Fruit fly (Drosophila melanogaster) whole organism, pupa: ENCODE results near the gene Sr-CI.

Experiments
- CG10348 ChIP-seq: fragments of 200-800 bp; sonication (Bioruptor generic); IDR thresholded peaks from 2 replicates; pipeline ENCODE4 v1.3.6; 2022; ENCODE audit warnings: missing biosample characterization, missing genetic modification characterization
- CG12605 ChIP-seq: fragments of 200-800 bp; sonication (Bioruptor generic); IDR thresholded peaks from 2 replicates; pipeline ENCODE4 v1.3.6; 2022; ENCODE audit warnings: missing biosample characterization, missing genetic modification characterization
- CG13204 ChIP-seq: fragments of 200-800 bp; sonication (Bioruptor generic); optimal IDR thresholded peaks from 2 replicates; lab custom pipeline; 2018; ENCODE audit warnings: missing biosample characterization, mild to moderate bottlenecking, missing genetic modification characterization, moderate library complexity
- CG15710 ChIP-seq: fragments of 200-800 bp; sonication (Bioruptor generic); optimal IDR thresholded peaks from 2 replicates; lab custom pipeline; 2018; ENCODE audit warnings: missing biosample characterization, mild to moderate bottlenecking, missing genetic modification characterization, moderate library complexity
- CG17806 ChIP-seq: fragments of 200-800 bp; sonication (Bioruptor generic); optimal IDR thresholded peaks from 2 replicates; lab custom pipeline; 2018; ENCODE audit warnings: missing biosample characterization, mild to moderate bottlenecking, missing genetic modification characterization, moderate library complexity
- CG32121 ChIP-seq: fragments of 200-800 bp; sonication (Bioruptor generic); IDR thresholded peaks from 2 replicates; pipeline ENCODE4 v1.3.6; 2022; ENCODE audit warnings: missing biosample characterization, missing genetic modification characterization
- CG34367 ChIP-seq: fragments of 200-800 bp; sonication (Bioruptor generic); optimal IDR thresholded peaks from 2 replicates; lab custom pipeline; 2018; ENCODE audit warnings: missing biosample characterization, mild to moderate bottlenecking, missing genetic modification characterization
- CG4496 ChIP-seq: fragments of 200-800 bp; sonication (Bioruptor generic); IDR thresholded peaks from 3 replicates; pipeline ENCODE4 v1.3.6; 2022; ENCODE audit warnings: missing biosample characterization, missing genetic modification characterization
- CG8301 ChIP-seq: fragments of 200-800 bp; sonication (Bioruptor generic); optimal IDR thresholded peaks from 2 replicates; lab custom pipeline; 2018; ENCODE audit warnings: missing biosample characterization, mild to moderate bottlenecking, missing genetic modification characterization
- EcR ChIP-seq: fragments of 200-800 bp; sonication (Bioruptor generic); optimal IDR thresholded peaks from 3 replicates; lab custom pipeline; 2019; ENCODE audit warnings: missing biosample characterization, missing genetic modification characterization, mild to moderate bottlenecking, moderate library complexity, missing genetic modification reagents
- Ets98B ChIP-seq: fragments of 200-800 bp; sonication (Bioruptor generic); IDR thresholded peaks from 2 replicates; pipeline ENCODE4 v1.3.6; 2022; ENCODE audit warnings: missing biosample characterization, missing genetic modification characterization
- Pif1B ChIP-seq: fragments of 200-800 bp; sonication (Bioruptor generic); optimal IDR thresholded peaks from 3 replicates; lab custom pipeline; 2016; ENCODE audit warnings: missing biosample characterization, missing genetic modification characterization
- fd96Ca ChIP-seq: fragments of 200-800 bp; sonication (Bioruptor generic); IDR thresholded peaks from 3 replicates; pipeline ENCODE4 v1.3.6; 2022; ENCODE audit warnings: missing biosample characterization, missing genetic modification characterization

dm6 chr2L:4096552-4096951 is 24.9 kb upstream of the Sr-CI start:
- peak; percentile 39 for TF ChIP-seq CG8301 (tag; lab: Kevin White, UChicago)
- TF ChIP-seq CG15710 (tag; lab: Kevin White, UChicago): peak; percentile 38
- TF ChIP-seq CG17806 (tag; lab: Kevin White, UChicago): peak; percentile 64
- TF ChIP-seq CG34367 (tag; lab: Kevin White, UChicago): peak; percentile 50
- TF ChIP-seq EcR (GFP tag; lab: Kevin White, UChicago): no peak
- no peak for TF ChIP-seq CG4496 (GFP tag; lab: Robert Waterston, UW)
- TF ChIP-seq CG32121 (GFP tag; lab: Robert Waterston, UW): no peak
- TF ChIP-seq CG13204 (GFP tag; lab: Kevin White, UChicago): no peak
- peak; percentile 2 for TF ChIP-seq Pif1B (GFP tag; lab: Kevin White, UChicago)
- no peak for TF ChIP-seq fd96Ca
- no peak for TF ChIP-seq CG10348 (GFP tag; lab: Robert Waterston, UW)
- no peak for TF ChIP-seq CG12605
- no peak for TF ChIP-seq Ets98B
